Worm (Caenorhabditis elegans) whole organism, young adult: ENCODE data around the gene die-1.

ENCODE experiments used
- D2030.7 ChIP-seq: fragments of 200-800 bp; sonication (Bioruptor generic); IDR thresholded peaks from 2 replicates; pipeline ENCODE4 v1.3.6; 2022; ENCODE audit warnings: missing genetic modification reagents, missing genetic modification characterization, missing compliant biosample characterization
- ama-1 ChIP-seq, 3 experiments: fragments of 150-350 bp in 1 of 3; sonication (generic microtip) in 2 of 3; optimal IDR thresholded peaks; 2 replicates each; lab custom pipeline; 2014 to 2018; ENCODE audit warnings: missing biosample characterization in 2 of 3, missing genetic modification characterization in 2 of 3, missing genetic modification reagents in 2 of 3
- aptf-2 ChIP-seq: fragments of 200-800 bp; sonication (Bioruptor generic); conservative IDR thresholded peaks from 2 replicates; pipeline ENCODE4 v1.3.6; 2022; ENCODE audit warnings: missing genetic modification reagents, missing genetic modification characterization, missing compliant biosample characterization
- cebp-2 ChIP-seq: fragments of 200-800 bp; sonication (Bioruptor generic); IDR thresholded peaks from 2 replicates; pipeline ENCODE4 v1.3.6; 2022; ENCODE audit warnings: missing genetic modification characterization, missing compliant biosample characterization
- ceh-40 ChIP-seq: fragments of 200-800 bp; sonication (Bioruptor generic); IDR thresholded peaks from 2 replicates; pipeline ENCODE4 v1.3.6; 2022; ENCODE audit warnings: missing genetic modification characterization, missing compliant biosample characterization
- dpff-1 ChIP-seq: sonication (generic microtip); optimal IDR thresholded peaks from 2 replicates; lab custom pipeline; 2017; ENCODE audit warnings: mild to moderate bottlenecking, missing genetic modification characterization, missing compliant biosample characterization
- snpc-4 ChIP-seq, 5 experiments: fragments of 150-350 bp in 1 of 5; sonication (generic microtip) in 4 of 5; optimal IDR thresholded peaks; 2 replicates each; lab custom pipeline; 2014 to 2018; ENCODE audit warnings: missing genetic modification characterization in 5 of 5, missing biosample characterization in 3 of 5, antibody characterized with exemption in 2 of 5, mild to moderate bottlenecking in 2 of 5, missing compliant biosample characterization in 2 of 5, missing genotype in 2 of 5, moderate library complexity in 2 of 5, missing genetic modification reagents in 1 of 5

- no peak for TF ChIP-seq D2030.7
- no peak for TF ChIP-seq dpff-1 (tag; lab: Kevin White, UChicago)
- TF ChIP-seq ama-1 (optimal IDR thresholded peaks at IDR 0.05; lab: Kevin White, UChicago), result no peak
- no peak for TF ChIP-seq ama-1 (GFP tag; optimal IDR thresholded peaks at IDR 0.05; lab: Kevin White, UChicago)
- TF ChIP-seq cebp-2, result no peak
- TF ChIP-seq snpc-4 (GFP tag; optimal IDR thresholded peaks at IDR 0.05; lab: Kevin White, UChicago), result no peak
- TF ChIP-seq snpc-4 (tag; optimal IDR thresholded peaks at IDR 0.05; lab: Kevin White, UChicago), result no peak
- TF ChIP-seq aptf-2 (GFP tag; lab: Robert Waterston, UW), result no peak
- no peak for TF ChIP-seq ceh-40 (GFP tag; lab: Robert Waterston, UW)
Observed at ce11 chrII:10073986-10074385, 6.3 kb upstream of the die-1 start.
